Worm (Caenorhabditis elegans) whole organism, mixed stage, embryonic: ENCODE data around the gene T16G1.2.

Source experiments
- M03D4.4 ChIP-seq: sonication (generic microtip); optimal IDR thresholded peaks from 2 replicates; lab custom pipeline; 2017; ENCODE audit warnings: mild to moderate bottlenecking, missing genetic modification characterization, missing compliant biosample characterization
- ceh-39 ChIP-seq: fragments of 150-350 bp; optimal IDR thresholded peaks from 2 replicates; lab custom pipeline; 2014; ENCODE audit warnings: missing biosample characterization, missing genetic modification characterization
- cnd-1 ChIP-seq: fragments of 200-800 bp; sonication (Bioruptor generic); optimal IDR thresholded peaks from 2 replicates; lab custom pipeline; 2018; ENCODE audit warnings: mild to moderate bottlenecking, missing genetic modification characterization, missing compliant biosample characterization
- nhr-12 ChIP-seq: fragments of 150-350 bp; optimal IDR thresholded peaks from 2 replicates; lab custom pipeline; 2014; ENCODE audit warnings: missing biosample characterization, missing genetic modification characterization
- tbx-8 ChIP-seq: fragments of 200-800 bp; sonication (Bioruptor generic); optimal IDR thresholded peaks from 2 replicates; lab custom pipeline; 2018; ENCODE audit warnings: mild to moderate bottlenecking, missing genetic modification characterization, moderate library complexity, missing compliant biosample characterization
- unc-120 ChIP-seq: sonication (generic microtip); optimal IDR thresholded peaks from 2 replicates; lab custom pipeline; 2017; ENCODE audit warnings: missing genetic modification characterization, missing compliant biosample characterization; ENCODE audit not compliant: poor library complexity, severe bottlenecking
- unc-62 ChIP-seq: fragments of 150-350 bp; optimal IDR thresholded peaks from 2 replicates; lab custom pipeline; 2014; ENCODE audit warnings: missing biosample characterization, missing genetic modification reagents, missing genetic modification characterization

- TF ChIP-seq nhr-12 (tag; lab: Kevin White, UChicago) = no peak
- no peak for TF ChIP-seq ceh-39 (tag; lab: Kevin White, UChicago)
- peak; percentile 53 for TF ChIP-seq unc-62 (GFP tag; lab: Kevin White, UChicago)
- no peak for TF ChIP-seq unc-120 (tag; lab: Kevin White, UChicago)
- no peak for TF ChIP-seq M03D4.4 (tag; lab: Kevin White, UChicago)
- no peak for TF ChIP-seq tbx-8 (GFP tag; lab: Kevin White, UChicago)
- TF ChIP-seq cnd-1 (tag; lab: Kevin White, UChicago) = no peak
Observed at ce11 chrV:12898583-12899232, 30.6 kb upstream of the T16G1.2 start.
